Worm (Caenorhabditis elegans) whole organism, L4 larva: Measurements from ENCODE around the gene tir-1.
"Not testable (repeated sequence)": the region's sequence is repeated elsewhere in the genome, so short reads cannot be mapped to it uniquely, and the experiment has no call there.

Experiments
- D1046.2 ChIP-seq: fragments of 200-800 bp; sonication (Bioruptor generic); IDR thresholded peaks from 2 replicates; pipeline ENCODE4 v1.3.6; 2022; ENCODE audit warnings: missing genetic modification characterization, missing compliant biosample characterization
- F26F4.8 ChIP-seq: fragments of 200-800 bp; sonication (Bioruptor generic); conservative IDR thresholded peaks from 2 replicates; pipeline ENCODE4 v1.3.6; 2022; ENCODE audit warnings: missing genetic modification characterization, missing compliant biosample characterization
- F44E2.7 ChIP-seq: fragments of 200-800 bp; sonication (Bioruptor generic); IDR thresholded peaks from 2 replicates; pipeline ENCODE4 v2.1.2; 2022; ENCODE audit warnings: missing genetic modification characterization, missing compliant biosample characterization
- F49E8.2 ChIP-seq: sonication (generic microtip); optimal IDR thresholded peaks from 2 replicates; lab custom pipeline; 2016; ENCODE audit warnings: missing compliant biosample characterization, mild to moderate bottlenecking, missing genetic modification characterization, borderline replicate concordance
- T26A8.4 ChIP-seq: fragments of 200-800 bp; sonication (Bioruptor generic); IDR thresholded peaks from 2 replicates; pipeline ENCODE4 v1.3.6; 2022; ENCODE audit warnings: missing genetic modification characterization, missing compliant biosample characterization
- Y48G9A.11 ChIP-seq: fragments of 200-800 bp; sonication (Bioruptor generic); IDR thresholded peaks from 2 replicates; pipeline ENCODE4 v1.3.6; 2022; ENCODE audit warnings: missing genetic modification reagents, missing genetic modification characterization, missing compliant biosample characterization
- Y5F2A.4 ChIP-seq: fragments of 200-800 bp; sonication (Bioruptor generic); optimal IDR thresholded peaks from 2 replicates; lab custom pipeline; 2018; ENCODE audit warnings: mild to moderate bottlenecking, missing genetic modification characterization, missing compliant biosample characterization
- ZK546.5 ChIP-seq, 2 experiments: sonication (generic microtip); optimal IDR thresholded peaks; 2 replicates each; lab custom pipeline; 2017; ENCODE audit warnings: missing biosample characterization in 2 of 2, missing genetic modification characterization in 2 of 2
- aha-1 ChIP-seq: fragments of 150-350 bp; peaks from one replicate; lab custom pipeline; 2014; ENCODE audit warnings: missing biosample characterization, missing genetic modification characterization
- aly-2 ChIP-seq: sonication (generic microtip); optimal IDR thresholded peaks from 2 replicates; lab custom pipeline; 2018; ENCODE audit warnings: missing biosample characterization, missing genetic modification characterization
- arid-1 ChIP-seq: fragments of 200-800 bp; sonication (Bioruptor generic); conservative IDR thresholded peaks from 2 replicates; pipeline ENCODE4 v1.3.6; 2022; ENCODE audit warnings: missing genetic modification reagents, missing genetic modification characterization, missing compliant biosample characterization
- ceh-28 ChIP-seq: fragments of 150-350 bp; optimal IDR thresholded peaks from 2 replicates; lab custom pipeline; 2014; ENCODE audit warnings: missing biosample characterization, missing genetic modification reagents, missing genetic modification characterization
- ctbp-1 ChIP-seq: fragments of 200-800 bp; sonication (Bioruptor generic); IDR thresholded peaks from 2 replicates; pipeline ENCODE4 v1.3.6; 2022; ENCODE audit warnings: missing genetic modification reagents, missing genetic modification characterization, missing compliant biosample characterization
- daf-8 ChIP-seq: fragments of 200-800 bp; sonication (Bioruptor generic); IDR thresholded peaks from 2 replicates; pipeline ENCODE4 v1.3.6; 2022; ENCODE audit warnings: missing genetic modification characterization, missing compliant biosample characterization
- dmd-8 ChIP-seq: fragments of 200-800 bp; sonication (Bioruptor generic); IDR thresholded peaks from 2 replicates; pipeline ENCODE4 v1.3.6; 2022; ENCODE audit warnings: missing genetic modification characterization, missing compliant biosample characterization
- dmd-9 ChIP-seq: fragments of 200-800 bp; sonication (Bioruptor generic); IDR thresholded peaks from 2 replicates; pipeline ENCODE4 v1.3.6; 2022; ENCODE audit warnings: missing genetic modification reagents, missing genetic modification characterization, missing compliant biosample characterization
- dve-1 ChIP-seq: sonication (generic microtip); optimal IDR thresholded peaks from 2 replicates; lab custom pipeline; 2017; ENCODE audit warnings: antibody characterized with exemption, mild to moderate bottlenecking, missing genetic modification characterization, missing compliant biosample characterization; ENCODE audit not compliant: insufficient read depth
- egl-43 ChIP-seq: fragments of 200-800 bp; sonication (Bioruptor generic); IDR thresholded peaks from 2 replicates; pipeline ENCODE4 v1.3.6; 2022; ENCODE audit warnings: missing genetic modification reagents, missing genetic modification characterization, missing compliant biosample characterization
- fos-1 ChIP-seq: fragments of 150-350 bp; optimal IDR thresholded peaks from 2 replicates; lab custom pipeline; 2014; ENCODE audit warnings: missing biosample characterization, missing genetic modification characterization
- lim-7 ChIP-seq: fragments of 200-800 bp; sonication (Bioruptor generic); IDR thresholded peaks from 2 replicates; pipeline ENCODE4 v1.3.6; 2022; ENCODE audit warnings: missing genetic modification characterization, missing compliant biosample characterization
- lin-1 ChIP-seq: fragments of 200-800 bp; sonication (Bioruptor generic); IDR thresholded peaks from 2 replicates; pipeline ENCODE4 v1.3.6; 2022; ENCODE audit warnings: missing genetic modification reagents, missing genetic modification characterization, missing compliant biosample characterization
- lin-38 ChIP-seq: fragments of 200-800 bp; sonication (Bioruptor generic); IDR thresholded peaks from 2 replicates; pipeline ENCODE4 v1.3.6; 2022; ENCODE audit warnings: missing genetic modification reagents, missing genetic modification characterization, missing compliant biosample characterization
- madf-5 ChIP-seq, 2 experiments: fragments of 200-800 bp; sonication (Bioruptor generic); IDR thresholded peaks; 2 replicates each; pipeline ENCODE4 v1.3.6; 2022; ENCODE audit warnings: missing compliant biosample characterization in 2 of 2, missing genetic modification characterization in 2 of 2
- mdt-29 ChIP-seq: fragments of 200-800 bp; sonication (Bioruptor generic); IDR thresholded peaks from 2 replicates; pipeline ENCODE4 v1.3.6; 2022; ENCODE audit warnings: missing genetic modification reagents, missing genetic modification characterization, missing compliant biosample characterization
- nhr-111 ChIP-seq: fragments of 200-800 bp; sonication (Bioruptor generic); optimal IDR thresholded peaks from 2 replicates; lab custom pipeline; 2018; ENCODE audit warnings: mild to moderate bottlenecking, missing genetic modification characterization, missing compliant biosample characterization
- nhr-28 ChIP-seq: fragments of 150-350 bp; optimal IDR thresholded peaks from 2 replicates; lab custom pipeline; 2014; ENCODE audit warnings: missing biosample characterization, missing genetic modification characterization
- nhr-41 ChIP-seq: fragments of 200-800 bp; sonication (Bioruptor generic); IDR thresholded peaks from 2 replicates; pipeline ENCODE4 v1.3.6; 2022; ENCODE audit warnings: missing genetic modification reagents, missing genetic modification characterization, missing compliant biosample characterization
- nhr-42 ChIP-seq: fragments of 200-800 bp; sonication (Bioruptor generic); IDR thresholded peaks from 2 replicates; pipeline ENCODE4 v1.3.6; 2022; ENCODE audit warnings: missing genetic modification characterization, missing compliant biosample characterization
- nhr-6 ChIP-seq: fragments of 150-350 bp; optimal IDR thresholded peaks from 2 replicates; lab custom pipeline; 2014; ENCODE audit warnings: missing biosample characterization, missing genetic modification characterization
- pha-4 ChIP-seq, 2 experiments: fragments of 150-350 bp in 1 of 2; fragments of 200-800 bp in 1 of 2; sonication (Bioruptor generic) in 1 of 2; IDR thresholded peaks in 1 of 2; optimal IDR thresholded peaks in 1 of 2; 2 replicates each; pipeline versions ENCODE4 v1.3.6 to Lab custom; 2014 to 2022; ENCODE audit warnings: missing genetic modification characterization in 2 of 2, missing genetic modification reagents in 2 of 2, missing biosample characterization in 1 of 2, missing compliant biosample characterization in 1 of 2
- php-3 ChIP-seq: fragments of 200-800 bp; sonication (Bioruptor generic); IDR thresholded peaks from 2 replicates; pipeline ENCODE4 v1.3.6; 2022; ENCODE audit warnings: missing genetic modification reagents, missing genetic modification characterization, missing compliant biosample characterization
- sdz-12 ChIP-seq: fragments of 200-800 bp; sonication (Bioruptor generic); optimal IDR thresholded peaks from 2 replicates; lab custom pipeline; 2018; ENCODE audit warnings: mild to moderate bottlenecking, missing genetic modification characterization, missing compliant biosample characterization
- set-16 ChIP-seq: fragments of 200-800 bp; sonication (Bioruptor generic); IDR thresholded peaks from 2 replicates; pipeline ENCODE4 v1.3.6; 2022; ENCODE audit warnings: missing genetic modification reagents, missing genetic modification characterization, missing compliant biosample characterization
- snpc-4 ChIP-seq: fragments of 150-350 bp; optimal IDR thresholded peaks from 2 replicates; lab custom pipeline; 2014; ENCODE audit warnings: missing biosample characterization, missing genetic modification characterization
- ztf-7 ChIP-seq: fragments of 150-350 bp; optimal IDR thresholded peaks from 2 replicates; lab custom pipeline; 2014; ENCODE audit warnings: missing biosample characterization, missing genetic modification characterization

tir-1 gene

ce11 chrIII:3852030-3852579, 49.3 kb downstream of the tir-1 start, which contains the start of gene cyp-25A4:
Gene cyp-25A4 (minus strand): TSS chrIII:3852080.
- TF ChIP-seq lin-38 (GFP tag; lab: Robert Waterston, UW) (peak; percentile 86), lin-1 (GFP tag; lab: Robert Waterston, UW) (0 out of 2 replicates have a peak, but pooled peaks have one; percentile 20)
- TF ChIP-seq, all 104 proteins: peak for 2; not testable (repeated sequence) for 102

- TF ChIP-seq egl-43 (GFP tag; lab: Robert Waterston, UW): peak; percentile 32; the same call in 1 of the 2 replicates
- peak; percentile 92 for TF ChIP-seq set-16 (GFP tag; lab: Robert Waterston, UW)
- peak; percentile 15; the same call in 1 of the 2 replicates for TF ChIP-seq pha-4 (GFP tag; IDR thresholded peaks at IDR 0.05; lab: Robert Waterston, UW)
- not testable (repeated sequence) for TF ChIP-seq pha-4 (tag; optimal IDR thresholded peaks at IDR 0.05; lab: Kevin White, UChicago)
Observed at ce11 chrIII:3845708-3846107, 55.7 kb downstream of the tir-1 start.

DNA sequence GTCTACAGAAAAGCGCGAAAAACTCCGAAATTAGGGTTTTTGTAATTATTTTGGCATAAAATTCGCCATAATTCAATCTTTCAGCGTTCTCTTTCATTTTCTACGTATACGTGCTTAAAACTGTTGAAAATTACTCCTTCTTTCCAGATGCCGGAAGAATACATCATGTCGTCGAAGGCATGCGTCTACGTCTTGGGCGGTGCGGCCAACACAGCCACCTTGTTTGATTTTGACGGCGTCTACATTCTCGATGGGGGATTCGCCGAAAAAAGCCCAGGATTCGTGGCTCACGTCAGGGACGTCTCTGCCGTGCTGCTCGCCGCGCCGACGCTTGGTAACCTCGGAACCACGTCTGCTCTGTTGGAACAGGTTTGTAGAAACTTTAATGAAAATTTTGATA, 56.7 kb downstream of the tir-1 start, which contains the start of gene maph-1.3:
Gene maph-1.3 (plus strand): TSS at position 148 of the 400 bp plus-strand sequence.
- TF ChIP-seq D1046.2 (GFP tag; lab: Robert Waterston, UW): 0 out of 2 replicates have a peak, but pooled peaks have one; percentile 56
- TF ChIP-seq F26F4.8 (GFP tag; lab: Robert Waterston, UW): 0 out of 2 replicates have a peak, but pooled peaks have one; percentile 26
- peak; percentile 57; the same call in 1 of the 2 replicates for TF ChIP-seq dmd-8
- TF ChIP-seq arid-1: peak; percentile 29; the same call in 1 of the 2 replicates
- TF ChIP-seq ctbp-1 (GFP tag; lab: Robert Waterston, UW): 0 out of 2 replicates have a peak, but pooled peaks have one; percentile 20
- peak; percentile 54 for TF ChIP-seq lim-7 (GFP tag; lab: Robert Waterston, UW)
- 0 out of 2 replicates have a peak, but pooled peaks have one; percentile 23 for TF ChIP-seq pha-4 (GFP tag; IDR thresholded peaks at IDR 0.05; lab: Robert Waterston, UW)
- TF ChIP-seq pha-4 (tag; optimal IDR thresholded peaks at IDR 0.05; lab: Kevin White, UChicago): not testable (repeated sequence)

DNA sequence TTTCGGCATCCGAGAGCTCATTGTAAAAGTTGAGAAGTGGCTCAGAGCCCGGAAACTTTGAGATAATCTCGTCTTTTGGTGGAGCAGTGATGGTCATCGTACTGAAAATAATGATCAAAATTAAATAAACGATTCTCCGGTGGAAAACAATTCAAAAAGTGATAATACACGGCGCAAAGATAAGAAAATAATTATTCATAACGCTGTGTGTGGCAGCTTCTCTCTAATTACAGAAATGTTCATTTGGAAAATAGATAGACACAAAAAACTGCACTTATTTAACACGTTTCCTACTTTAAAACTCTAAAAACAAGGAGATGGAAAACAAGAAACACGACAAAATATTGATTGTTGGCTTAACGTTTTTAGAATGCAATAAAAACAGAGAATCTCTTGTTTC, 57.9 kb downstream of the tir-1 start, which contains the start of gene C36A4.4:
Gene C36A4.4 (minus strand): TSS at position 101 of the 400 bp plus-strand sequence.
- not testable (repeated sequence) for TF ChIP-seq dmd-9 (GFP tag; lab: Robert Waterston, UW); snpc-4 (tag; lab: Kevin White, UChicago); Y48G9A.11 (GFP tag; lab: Robert Waterston, UW)

DNA sequence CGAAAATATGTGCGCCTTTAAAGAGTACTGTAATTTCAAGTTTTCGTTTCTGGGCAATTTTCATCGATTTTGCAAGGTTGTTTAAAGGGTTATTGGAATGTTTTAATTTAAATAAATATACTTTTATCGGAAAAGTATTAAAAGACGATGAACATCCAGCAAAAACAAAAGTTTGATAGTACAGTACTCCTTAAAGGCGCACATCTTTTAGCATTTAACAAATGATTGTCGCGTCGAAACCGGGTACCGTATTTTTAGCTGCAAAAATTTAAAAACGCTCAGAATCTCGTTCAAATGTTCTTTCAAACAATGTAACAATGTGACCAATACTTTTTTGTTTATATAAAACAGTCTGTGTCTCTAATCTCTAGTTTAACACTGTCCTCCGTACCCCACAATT, 61.2 kb downstream of the tir-1 start, which contains the start of gene C36A4.11:
Gene C36A4.11 (plus strand): TSS at position 301 of the 400 bp plus-strand sequence.
- not testable (repeated sequence) for TF ChIP-seq ctbp-1 (GFP tag; lab: Robert Waterston, UW); nhr-42 (GFP tag; lab: Robert Waterston, UW); mdt-29

DNA sequence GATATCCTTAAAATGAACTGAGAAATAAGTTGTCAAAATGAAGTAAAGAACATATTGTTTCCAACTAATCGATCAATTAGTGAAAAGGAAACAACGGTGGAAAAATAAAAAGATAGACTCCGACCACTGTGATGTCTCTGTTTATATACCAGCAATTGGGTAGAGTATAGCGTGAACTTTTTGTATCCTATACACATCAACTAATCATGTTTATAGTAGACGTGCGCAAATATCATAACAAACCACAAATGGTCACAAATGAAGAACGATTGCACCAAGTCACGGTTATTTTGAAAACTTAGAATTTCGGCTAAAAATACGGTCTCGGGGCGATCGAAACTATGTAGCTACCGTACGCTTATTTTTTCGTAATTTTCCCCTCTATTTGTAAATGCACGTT, 61.8 kb downstream of the tir-1 start, which contains the start of gene cyp-25A3:
Gene cyp-25A3 (minus strand): TSS at position 101 of the 400 bp plus-strand sequence.
- TF ChIP-seq ctbp-1 (GFP tag; lab: Robert Waterston, UW): no peak
- peak; percentile 79 for TF ChIP-seq nhr-28 (tag; lab: Kevin White, UChicago)
- no peak for TF ChIP-seq dve-1 (tag; lab: Kevin White, UChicago)
- TF ChIP-seq, all 104 proteins: peak for 1

- peak; percentile 80 for TF ChIP-seq php-3 (GFP tag; lab: Robert Waterston, UW)
- no peak for TF ChIP-seq aha-1
- TF ChIP-seq F49E8.2 (tag; lab: Kevin White, UChicago): no peak
- no peak for TF ChIP-seq nhr-111 (GFP tag; lab: Kevin White, UChicago)
- TF ChIP-seq nhr-6: no peak
- no peak for TF ChIP-seq ceh-28 (tag; lab: Kevin White, UChicago)
- TF ChIP-seq ctbp-1 (GFP tag; lab: Robert Waterston, UW): no peak
- no peak for TF ChIP-seq madf-5 (GFP tag; IDR thresholded peaks at IDR 0.05; lab: Robert Waterston, UW)
- no peak for TF ChIP-seq F44E2.7 (GFP tag; lab: Robert Waterston, UW)
- TF ChIP-seq T26A8.4 (GFP tag; lab: Robert Waterston, UW): no peak
- no peak for TF ChIP-seq sdz-12 (GFP tag; lab: Kevin White, UChicago)
- no peak for TF ChIP-seq fos-1 (tag; lab: Kevin White, UChicago)
- TF ChIP-seq aly-2 (tag; lab: Kevin White, UChicago): no peak
- no peak for TF ChIP-seq nhr-41 (GFP tag; lab: Robert Waterston, UW)
- TF ChIP-seq nhr-42 (GFP tag; lab: Robert Waterston, UW): no peak
- TF ChIP-seq ztf-7 (tag; lab: Kevin White, UChicago): no peak
- no peak for TF ChIP-seq daf-8
- no peak for TF ChIP-seq F26F4.8 (GFP tag; lab: Robert Waterston, UW)
- TF ChIP-seq ZK546.5 (tag; optimal IDR thresholded peaks at IDR 0.05; lab: Kevin White, UChicago): no peak
- peak; percentile 76 for TF ChIP-seq dve-1 (tag; lab: Kevin White, UChicago)
- no peak for TF ChIP-seq Y5F2A.4 (GFP tag; lab: Kevin White, UChicago)
Observed at ce11 chrIII:3834800-3835271, 66.6 kb downstream of the tir-1 start, which contains the start of gene cyp-25A2. Gene cyp-25A2 (plus strand): TSS chrIII:3835221.
